Fruit fly (Drosophila melanogaster) whole organism, embryonic: Measurements from ENCODE around the gene Abl.

ENCODE experiments used
- CG10209 ChIP-seq: fragments of 200-800 bp; sonication (Bioruptor generic); optimal IDR thresholded peaks from 3 replicates; lab custom pipeline; 2017; ENCODE audit warnings: missing biosample characterization, mild to moderate bottlenecking, missing genetic modification characterization, missing genetic modification reagents
- CG1024 ChIP-seq: fragments of 200-800 bp; sonication (Bioruptor generic); IDR thresholded peaks from 2 replicates; pipeline ENCODE4 v1.3.6; 2022; ENCODE audit warnings: missing biosample characterization, missing genetic modification characterization
- CG11085 ChIP-seq: fragments of 200-800 bp; sonication (Bioruptor generic); IDR thresholded peaks from 2 replicates; pipeline ENCODE4 v1.3.6; 2022; ENCODE audit warnings: missing biosample characterization, missing genetic modification characterization
- CG11398 ChIP-seq: fragments of 200-800 bp; sonication (Bioruptor generic); optimal IDR thresholded peaks from 2 replicates; lab custom pipeline; 2016; ENCODE audit warnings: missing biosample characterization, missing genetic modification characterization
- CG12071 ChIP-seq: fragments of 200-800 bp; sonication (Bioruptor generic); optimal IDR thresholded peaks from 3 replicates; lab custom pipeline; 2018; ENCODE audit warnings: missing biosample characterization, mild to moderate bottlenecking, missing genetic modification characterization
- CG12236 ChIP-seq: fragments of 200-800 bp; sonication (Bioruptor generic); optimal IDR thresholded peaks from 2 replicates; lab custom pipeline; 2016; ENCODE audit warnings: missing biosample characterization, missing genetic modification characterization
- CG12942 ChIP-seq: fragments of 200-800 bp; sonication (Bioruptor generic); optimal IDR thresholded peaks from 3 replicates; lab custom pipeline; 2016; ENCODE audit warnings: missing biosample characterization, missing genetic modification characterization
- CG13424 ChIP-seq: fragments of 200-800 bp; sonication (Bioruptor generic); optimal IDR thresholded peaks from 2 replicates; lab custom pipeline; 2019; ENCODE audit warnings: missing biosample characterization, mild to moderate bottlenecking, missing genetic modification characterization, moderate library complexity
- CG14050 ChIP-seq: fragments of 200-800 bp; sonication (Bioruptor generic); IDR thresholded peaks from 3 replicates; pipeline ENCODE4 v1.3.6; 2022; ENCODE audit warnings: missing biosample characterization, missing genetic modification characterization
- CG16815 ChIP-seq: fragments of 200-800 bp; sonication (Bioruptor generic); optimal IDR thresholded peaks from 3 replicates; lab custom pipeline; 2017; ENCODE audit warnings: missing biosample characterization, mild to moderate bottlenecking, missing genetic modification characterization
- CG17361 ChIP-seq: fragments of 200-800 bp; sonication (Bioruptor generic); IDR thresholded peaks from 3 replicates; pipeline ENCODE4 v1.3.6; 2022; ENCODE audit warnings: missing biosample characterization, missing genetic modification characterization
- CG17385 ChIP-seq: fragments of 200-800 bp; sonication (Bioruptor generic); optimal IDR thresholded peaks from 3 replicates; lab custom pipeline; 2018; ENCODE audit warnings: missing biosample characterization, mild to moderate bottlenecking, missing genetic modification characterization
- CG17568 ChIP-seq: fragments of 200-800 bp; sonication (Bioruptor generic); optimal IDR thresholded peaks from 2 replicates; lab custom pipeline; 2018; ENCODE audit warnings: missing biosample characterization, mild to moderate bottlenecking, missing genetic modification characterization, moderate library complexity
- CG18619 ChIP-seq: fragments of 200-800 bp; sonication (Bioruptor generic); optimal IDR thresholded peaks from 3 replicates; lab custom pipeline; 2017; ENCODE audit warnings: missing biosample characterization, mild to moderate bottlenecking, missing genetic modification characterization
- CG18764 ChIP-seq: fragments of 200-800 bp; sonication (Bioruptor generic); optimal IDR thresholded peaks from 3 replicates; lab custom pipeline; 2016; ENCODE audit warnings: missing biosample characterization, missing genetic modification characterization
- CG3065 ChIP-seq: fragments of 200-800 bp; sonication (Bioruptor generic); optimal IDR thresholded peaks from 2 replicates; lab custom pipeline; 2016; ENCODE audit warnings: missing biosample characterization, missing genetic modification characterization
- CG31224 ChIP-seq: fragments of 200-800 bp; sonication (Bioruptor generic); IDR thresholded peaks from 2 replicates; pipeline ENCODE4 v1.3.6; 2022; ENCODE audit warnings: missing biosample characterization, missing genetic modification characterization
- CG3995 ChIP-seq: fragments of 200-800 bp; sonication (Bioruptor generic); optimal IDR thresholded peaks from 3 replicates; lab custom pipeline; 2016; ENCODE audit warnings: missing biosample characterization, missing genetic modification characterization
- CG6272 ChIP-seq: fragments of 200-800 bp; sonication (Bioruptor generic); IDR thresholded peaks from 2 replicates; pipeline ENCODE4 v1.3.6; 2022; ENCODE audit warnings: missing biosample characterization, missing genetic modification characterization
- CG6683 ChIP-seq: fragments of 200-800 bp; sonication (Bioruptor generic); optimal IDR thresholded peaks from 2 replicates; lab custom pipeline; 2017; ENCODE audit warnings: missing biosample characterization, mild to moderate bottlenecking, missing genetic modification characterization, missing genetic modification reagents
- CG7786 ChIP-seq: fragments of 200-800 bp; sonication (Bioruptor generic); optimal IDR thresholded peaks from 2 replicates; lab custom pipeline; 2016; ENCODE audit warnings: missing biosample characterization, missing genetic modification characterization
- CG7839 ChIP-seq: fragments of 200-800 bp; sonication (Bioruptor generic); optimal IDR thresholded peaks from 3 replicates; lab custom pipeline; 2018; ENCODE audit warnings: missing biosample characterization, mild to moderate bottlenecking, missing genetic modification characterization, moderate library complexity
- CG8281 ChIP-seq: fragments of 200-800 bp; sonication (Bioruptor generic); optimal IDR thresholded peaks from 2 replicates; lab custom pipeline; 2018; ENCODE audit warnings: missing biosample characterization, mild to moderate bottlenecking, missing genetic modification characterization, moderate library complexity
- CG8388 ChIP-seq: fragments of 200-800 bp; sonication (Bioruptor generic); optimal IDR thresholded peaks from 2 replicates; lab custom pipeline; 2019; ENCODE audit warnings: missing biosample characterization, mild to moderate bottlenecking, missing genetic modification characterization, moderate library complexity
- CoRest ChIP-seq: fragments of 200-800 bp; sonication (Bioruptor generic); optimal IDR thresholded peaks from 3 replicates; lab custom pipeline; 2018; ENCODE audit warnings: missing biosample characterization, mild to moderate bottlenecking, missing genetic modification characterization, moderate library complexity
- Eip74EF ChIP-seq, 2 experiments: fragments of 200-800 bp in 1 of 2; fragments of >200 bp in 1 of 2; sonication (Bioruptor generic) in 1 of 2; optimal IDR thresholded peaks; 2 replicates each; lab custom pipeline; 2017 to 2019; ENCODE audit warnings: missing biosample characterization in 2 of 2, missing genetic modification characterization in 2 of 2, mild to moderate bottlenecking in 1 of 2, moderate library complexity in 1 of 2
- Gug ChIP-seq: fragments of 200-800 bp; sonication (Bioruptor generic); IDR thresholded peaks from 4 replicates; pipeline ENCODE4 v1.3.6; 2022; ENCODE audit warnings: missing biosample characterization, missing genetic modification characterization
- HLH4C ChIP-seq: fragments of 200-800 bp; sonication (Bioruptor generic); IDR thresholded peaks from 3 replicates; pipeline ENCODE4 v1.3.6; 2022; ENCODE audit warnings: missing biosample characterization, missing genetic modification characterization; ENCODE audit not compliant: partially characterized antibody
- Hmx ChIP-seq: fragments of 200-800 bp; sonication (Bioruptor generic); optimal IDR thresholded peaks from 2 replicates; lab custom pipeline; 2016; ENCODE audit warnings: missing biosample characterization, missing genetic modification characterization
- Kr ChIP-seq: fragments of 200-800 bp; sonication (Bioruptor generic); optimal IDR thresholded peaks from 2 replicates; lab custom pipeline; 2017; ENCODE audit warnings: missing biosample characterization, mild to moderate bottlenecking, missing genetic modification characterization
- NC2α ChIP-seq: fragments of 200-800 bp; sonication (Bioruptor generic); optimal IDR thresholded peaks from 2 replicates; lab custom pipeline; 2016; ENCODE audit warnings: missing biosample characterization, missing genetic modification characterization
- NC2β ChIP-seq: fragments of 200-800 bp; sonication (Bioruptor generic); optimal IDR thresholded peaks from 2 replicates; lab custom pipeline; 2016; ENCODE audit warnings: missing biosample characterization, missing genetic modification characterization
- NFAT ChIP-seq: fragments of 200-800 bp; sonication (Bioruptor generic); IDR thresholded peaks from 2 replicates; pipeline ENCODE4 v1.3.6; 2022; ENCODE audit warnings: missing biosample characterization, missing genetic modification characterization
- Neu2 ChIP-seq: fragments of 200-800 bp; sonication (Bioruptor generic); optimal IDR thresholded peaks from 3 replicates; lab custom pipeline; 2016; ENCODE audit warnings: missing biosample characterization, missing genetic modification characterization, borderline replicate concordance
- Nf-YA ChIP-seq: fragments of 200-800 bp; sonication (Bioruptor generic); IDR thresholded peaks from 2 replicates; pipeline ENCODE4 v1.3.6; 2022; ENCODE audit warnings: missing biosample characterization, missing genetic modification characterization
- Poxn ChIP-seq: fragments of 200-800 bp; sonication (Bioruptor generic); IDR thresholded peaks from 2 replicates; pipeline ENCODE4 v1.3.6; 2022; ENCODE audit warnings: missing biosample characterization, missing genetic modification characterization
- Rx ChIP-seq: fragments of 200-800 bp; sonication (Bioruptor generic); IDR thresholded peaks from 2 replicates; pipeline ENCODE4 v1.3.6; 2022; ENCODE audit warnings: missing biosample characterization, missing genetic modification characterization
- Sry-β ChIP-seq: fragments of 200-800 bp; sonication (Bioruptor generic); optimal IDR thresholded peaks from 2 replicates; lab custom pipeline; 2018; ENCODE audit warnings: missing biosample characterization, mild to moderate bottlenecking, missing genetic modification characterization, moderate library complexity
- Xbp1 ChIP-seq: fragments of 200-800 bp; sonication (Bioruptor generic); optimal IDR thresholded peaks from 3 replicates; lab custom pipeline; 2016; ENCODE audit warnings: missing biosample characterization, mild to moderate bottlenecking, missing genetic modification characterization
- az2 ChIP-seq: fragments of 200-800 bp; sonication (Bioruptor generic); optimal IDR thresholded peaks from 3 replicates; lab custom pipeline; 2016; ENCODE audit warnings: missing biosample characterization, missing genetic modification characterization
- bbx ChIP-seq: fragments of 200-800 bp; sonication (Bioruptor generic); IDR thresholded peaks from 2 replicates; pipeline ENCODE4 v1.3.6; 2022; ENCODE audit warnings: missing biosample characterization, missing genetic modification characterization; ENCODE audit not compliant: partially characterized antibody
- crp ChIP-seq, 2 experiments: fragments of 200-800 bp; sonication (Bioruptor generic); optimal IDR thresholded peaks; 2 replicates in 1 of 2; 3 replicates in 1 of 2; lab custom pipeline; 2017; ENCODE audit warnings: missing biosample characterization in 2 of 2, missing genetic modification characterization in 2 of 2, mild to moderate bottlenecking in 1 of 2, moderate library complexity in 1 of 2
- danr ChIP-seq: fragments of 200-800 bp; sonication (Bioruptor generic); IDR thresholded peaks from 2 replicates; pipeline ENCODE4 v1.3.6; 2022; ENCODE audit warnings: missing biosample characterization, missing genetic modification characterization
- dimm ChIP-seq: fragments of 200-800 bp; sonication (Bioruptor generic); IDR thresholded peaks from 2 replicates; pipeline ENCODE4 v1.3.6; 2022; ENCODE audit warnings: missing biosample characterization, missing genetic modification characterization
- gro ChIP-seq: fragments of 200-800 bp; sonication (Bioruptor generic); optimal IDR thresholded peaks from 2 replicates; lab custom pipeline; 2016; ENCODE audit warnings: missing biosample characterization, missing genetic modification characterization
- gsb ChIP-seq: fragments of 200-800 bp; sonication (Bioruptor generic); IDR thresholded peaks from 2 replicates; pipeline ENCODE4 v1.3.6; 2022; ENCODE audit warnings: missing biosample characterization, missing genetic modification characterization
- knrl ChIP-seq: fragments of 200-800 bp; sonication (Bioruptor generic); IDR thresholded peaks from 3 replicates; pipeline ENCODE4 v1.3.6; 2022; ENCODE audit warnings: missing biosample characterization, missing genetic modification characterization; ENCODE audit not compliant: partially characterized antibody
- twi ChIP-seq: fragments of 200-800 bp; optimal IDR thresholded peaks from 2 replicates; lab custom pipeline; 2019; ENCODE audit warnings: missing biosample characterization, mild to moderate bottlenecking, missing genetic modification characterization, moderate library complexity
- unpg ChIP-seq: fragments of 200-800 bp; sonication (Bioruptor generic); optimal IDR thresholded peaks from 3 replicates; lab custom pipeline; 2018; ENCODE audit warnings: missing biosample characterization, mild to moderate bottlenecking, missing genetic modification characterization, moderate library complexity
- vfl ChIP-seq: fragments of 200-800 bp; sonication (Bioruptor generic); optimal IDR thresholded peaks from 2 replicates; lab custom pipeline; 2016; ENCODE audit warnings: missing biosample characterization, missing genetic modification characterization
- zf30C ChIP-seq: fragments of 200-800 bp; sonication (Bioruptor generic); optimal IDR thresholded peaks from 3 replicates; lab custom pipeline; 2018; ENCODE audit warnings: missing biosample characterization, mild to moderate bottlenecking, missing genetic modification characterization

Abl gene

dm6 chr3L:16580049-16580448 lies 67.6 kb downstream of the Abl start, which contains the start of gene nxf2 (continued):
- TF ChIP-seq CG8281 (no peak), CG3995 (GFP tag; lab: Kevin White, UChicago) (no peak), Nf-YA (GFP tag; lab: Robert Waterston, UW) (no peak), NC2β (GFP tag; lab: Kevin White, UChicago) (no peak), NFAT (no peak), CG7839 (tag; lab: Kevin White, UChicago) (no peak), CG1024 (GFP tag; lab: Robert Waterston, UW) (no peak), CG12236 (GFP tag; lab: Kevin White, UChicago) (no peak), CG14050 (GFP tag; lab: Robert Waterston, UW) (no peak), CG16815 (GFP tag; lab: Kevin White, UChicago) (no peak), Hmx (GFP tag; lab: Kevin White, UChicago) (no peak), CG7786 (GFP tag; lab: Kevin White, UChicago) (no peak), Kr (GFP tag; lab: Kevin White, UChicago) (no peak), CoRest (tag; lab: Kevin White, UChicago) (no peak), crp (GFP tag; optimal IDR thresholded peaks at IDR 0.05; lab: Kevin White, UChicago) (no peak), CG31224 (GFP tag; lab: Robert Waterston, UW) (no peak), CG18764 (GFP tag; lab: Kevin White, UChicago) (no peak), CG12942 (GFP tag; lab: Kevin White, UChicago) (no peak), CG11398 (GFP tag; lab: Kevin White, UChicago) (no peak), dimm (GFP tag; lab: Robert Waterston, UW) (no peak), CG6272 (no peak), Gug (GFP tag; lab: Robert Waterston, UW) (no peak), vfl (GFP tag; lab: Kevin White, UChicago) (no peak), CG10209 (no peak), CG6683 (no peak), HLH4C (GFP tag; lab: Robert Waterston, UW) (0 out of 3 replicates have a peak, but pooled peaks have one; percentile 28), NC2α (no peak), Eip74EF (GFP tag; optimal IDR thresholded peaks at IDR 0.05; lab: Kevin White, UChicago) (no peak), knrl (peak; percentile 57; the same call in 2 of the 3 replicates), Sry-β (GFP tag; lab: Kevin White, UChicago) (no peak), Rx (no peak), CG17568 (no peak), CG17361 (no peak), CG3065 (GFP tag; lab: Kevin White, UChicago) (no peak), CG17385 (GFP tag; lab: Kevin White, UChicago) (no peak), twi (no peak), gro (no peak), CG13424 (tag; lab: Kevin White, UChicago) (no peak), CG8388 (no peak), CG18619 (no peak), gsb (GFP tag; lab: Robert Waterston, UW) (no peak), CG12071 (GFP tag; lab: Kevin White, UChicago) (no peak), Xbp1 (GFP tag; lab: Kevin White, UChicago) (no peak), CG11085 (GFP tag; lab: Robert Waterston, UW) (no peak), az2 (GFP tag; lab: Kevin White, UChicago) (no peak), danr (GFP tag; lab: Robert Waterston, UW) (no peak), bbx (peak; percentile 68), unpg (GFP tag; lab: Kevin White, UChicago) (no peak), Neu2 (GFP tag; lab: Kevin White, UChicago) (peak; percentile 62), zf30C (GFP tag; lab: Kevin White, UChicago) (no peak), Poxn (GFP tag; lab: Robert Waterston, UW) (no peak)
